Worm (Caenorhabditis elegans) whole organism, L1 larva: ENCODE data around the gene F13H8.12.
A peak's percentile ranks its signal among the peaks of the same experiment; 100 is the strongest.

Source experiments
- C04F5.9 ChIP-seq: sonication (generic microtip); optimal IDR thresholded peaks from 2 replicates; lab custom pipeline; 2016; ENCODE audit warnings: missing genetic modification characterization, missing compliant biosample characterization
- C16A3.4 ChIP-seq: fragments of 150-350 bp; optimal IDR thresholded peaks from 2 replicates; lab custom pipeline; 2014; ENCODE audit warnings: missing biosample characterization, missing genetic modification characterization
- aly-2 ChIP-seq: fragments of 150-350 bp; optimal IDR thresholded peaks from 2 replicates; lab custom pipeline; 2014; ENCODE audit warnings: missing biosample characterization, missing genetic modification characterization
- blmp-1 ChIP-seq: fragments of 150-350 bp; optimal IDR thresholded peaks from 2 replicates; lab custom pipeline; 2014; ENCODE audit warnings: missing biosample characterization, missing genetic modification characterization
- ceh-63 ChIP-seq: fragments of 200-800 bp; sonication (Bioruptor generic); optimal IDR thresholded peaks from 2 replicates; lab custom pipeline; 2018; ENCODE audit warnings: mild to moderate bottlenecking, missing genetic modification characterization, missing compliant biosample characterization
- ceh-8 ChIP-seq: fragments of 200-800 bp; sonication (Bioruptor generic); optimal IDR thresholded peaks from 2 replicates; lab custom pipeline; 2018; ENCODE audit warnings: mild to moderate bottlenecking, missing genetic modification characterization, moderate library complexity, missing compliant biosample characterization
- ceh-88 ChIP-seq: fragments of 200-800 bp; sonication (Bioruptor generic); IDR thresholded peaks from 2 replicates; pipeline ENCODE4 v1.3.6; 2022; ENCODE audit warnings: missing genetic modification characterization, missing compliant biosample characterization
- ceh-90 ChIP-seq: sonication (generic microtip); optimal IDR thresholded peaks from 2 replicates; lab custom pipeline; 2016; ENCODE audit warnings: missing genetic modification characterization, missing compliant biosample characterization
- dsc-1 ChIP-seq: sonication (generic microtip); optimal IDR thresholded peaks from 2 replicates; lab custom pipeline; 2016; ENCODE audit warnings: mild to moderate bottlenecking, missing genetic modification characterization, missing compliant biosample characterization
- egl-27 ChIP-seq, 2 experiments: fragments of 150-350 bp in 1 of 2; sonication (generic microtip); optimal IDR thresholded peaks; 3 replicates each; lab custom pipeline; 2017 to 2018; ENCODE audit warnings: missing biosample characterization in 2 of 2, missing genetic modification characterization in 2 of 2, missing genetic modification reagents in 2 of 2
- elt-2 ChIP-seq: sonication (generic microtip); optimal IDR thresholded peaks from 2 replicates; lab custom pipeline; 2016; ENCODE audit warnings: missing genetic modification characterization, mild to moderate bottlenecking, inconsistent platforms, missing compliant biosample characterization, missing genetic modification reagents
- elt-3 ChIP-seq, 6 experiments: fragments of 150-350 bp in 1 of 6; sonication (generic microtip); optimal IDR thresholded peaks; 2 replicates each; lab custom pipeline; 2017 to 2018; ENCODE audit warnings: missing biosample characterization in 6 of 6, missing genetic modification characterization in 6 of 6, inconsistent platforms in 1 of 6
- fkh-10 ChIP-seq: sonication (generic microtip); optimal IDR thresholded peaks from 2 replicates; lab custom pipeline; 2017; ENCODE audit warnings: missing biosample characterization, missing genetic modification reagents, missing genetic modification characterization
- fkh-4 ChIP-seq: sonication (generic microtip); optimal IDR thresholded peaks from 2 replicates; lab custom pipeline; 2016; ENCODE audit warnings: missing compliant biosample characterization, missing genetic modification characterization, borderline replicate concordance
- hlh-17 ChIP-seq: fragments of 200-800 bp; sonication (Bioruptor generic); optimal IDR thresholded peaks from 2 replicates; lab custom pipeline; 2018; ENCODE audit warnings: missing genetic modification characterization, mild to moderate bottlenecking, missing compliant biosample characterization, moderate library complexity, borderline replicate concordance
- hlh-4 ChIP-seq: sonication (generic microtip); optimal IDR thresholded peaks from 2 replicates; lab custom pipeline; 2016; ENCODE audit warnings: mild to moderate bottlenecking, missing genetic modification characterization, missing compliant biosample characterization
- hpl-2 ChIP-seq: fragments of 150-350 bp; optimal IDR thresholded peaks from 2 replicates; lab custom pipeline; 2014; ENCODE audit warnings: missing biosample characterization, missing genetic modification reagents, missing genetic modification characterization
- irx-1 ChIP-seq: sonication (generic microtip); optimal IDR thresholded peaks from 2 replicates; lab custom pipeline; 2016; ENCODE audit warnings: missing genetic modification characterization, missing compliant biosample characterization
- nhr-11 ChIP-seq: fragments of 150-350 bp; optimal IDR thresholded peaks from 2 replicates; lab custom pipeline; 2014; ENCODE audit warnings: missing biosample characterization, missing genetic modification characterization
- nhr-12 ChIP-seq: sonication (generic microtip); optimal IDR thresholded peaks from 2 replicates; lab custom pipeline; 2017; ENCODE audit warnings: missing biosample characterization, missing genetic modification characterization
- nhr-19 ChIP-seq: fragments of 200-800 bp; sonication (Bioruptor generic); conservative IDR thresholded peaks from 2 replicates; pipeline ENCODE4 v1.3.6; 2022; ENCODE audit warnings: missing genetic modification characterization, missing compliant biosample characterization
- nhr-28 ChIP-seq: fragments of 150-350 bp; optimal IDR thresholded peaks from 2 replicates; lab custom pipeline; 2014; ENCODE audit warnings: missing biosample characterization, missing genetic modification characterization
- nhr-47 ChIP-seq: sonication (generic microtip); optimal IDR thresholded peaks from 2 replicates; lab custom pipeline; 2016; ENCODE audit warnings: mild to moderate bottlenecking, missing genetic modification characterization, moderate library complexity, missing compliant biosample characterization
- nhr-71 ChIP-seq: sonication (generic microtip); optimal IDR thresholded peaks from 2 replicates; lab custom pipeline; 2016; ENCODE audit warnings: mild to moderate bottlenecking, missing genetic modification characterization, moderate library complexity, missing compliant biosample characterization
- nhr-77 ChIP-seq: fragments of 150-350 bp; optimal IDR thresholded peaks from 2 replicates; lab custom pipeline; 2014; ENCODE audit warnings: missing biosample characterization, missing genetic modification characterization
- nhr-85 ChIP-seq: sonication (generic microtip); peaks from one replicate; lab custom pipeline; 2016; ENCODE audit warnings: missing genetic modification characterization, inconsistent platforms, missing compliant biosample characterization
- nhr-90 ChIP-seq: sonication (generic microtip); optimal IDR thresholded peaks from 2 replicates; lab custom pipeline; 2016; ENCODE audit warnings: mild to moderate bottlenecking, missing genetic modification characterization, missing compliant biosample characterization; ENCODE audit not compliant: poor library complexity
- pag-3 ChIP-seq: sonication (generic microtip); optimal IDR thresholded peaks from 2 replicates; lab custom pipeline; 2017; ENCODE audit warnings: missing genetic modification characterization, mild to moderate bottlenecking, missing compliant biosample characterization, antibody characterized with exemption, borderline replicate concordance; ENCODE audit not compliant: insufficient read depth
- pax-3 ChIP-seq: fragments of 200-800 bp; sonication (Bioruptor generic); optimal IDR thresholded peaks from 2 replicates; lab custom pipeline; 2018; ENCODE audit warnings: mild to moderate bottlenecking, missing genetic modification characterization, moderate library complexity, missing compliant biosample characterization
- skn-1 ChIP-seq: fragments of 150-350 bp; optimal IDR thresholded peaks from 2 replicates; lab custom pipeline; 2014; ENCODE audit warnings: missing biosample characterization, missing genetic modification characterization
- snpc-4 ChIP-seq: fragments of 150-350 bp; optimal IDR thresholded peaks from 2 replicates; lab custom pipeline; 2014; ENCODE audit warnings: missing biosample characterization, missing genetic modification characterization
- snu-23 ChIP-seq: sonication (generic microtip); optimal IDR thresholded peaks from 2 replicates; lab custom pipeline; 2016; ENCODE audit warnings: missing genetic modification characterization, missing compliant biosample characterization
- sptf-1 ChIP-seq: fragments of 150-350 bp; optimal IDR thresholded peaks from 2 replicates; lab custom pipeline; 2014; ENCODE audit warnings: missing biosample characterization, missing genetic modification characterization
- sup-37 ChIP-seq: fragments of 200-800 bp; sonication (Bioruptor generic); optimal IDR thresholded peaks from 2 replicates; lab custom pipeline; 2018; ENCODE audit warnings: mild to moderate bottlenecking, missing genetic modification characterization, missing compliant biosample characterization
- swsn-7 ChIP-seq: sonication (generic microtip); optimal IDR thresholded peaks from 2 replicates; lab custom pipeline; 2016; ENCODE audit warnings: missing genetic modification characterization, missing compliant biosample characterization
- tbx-2 ChIP-seq: sonication (generic microtip); optimal IDR thresholded peaks from 2 replicates; lab custom pipeline; 2016; ENCODE audit warnings: missing genetic modification characterization, missing compliant biosample characterization
- tlp-1 ChIP-seq: fragments of 150-350 bp; optimal IDR thresholded peaks from 2 replicates; lab custom pipeline; 2014; ENCODE audit warnings: missing biosample characterization, missing genetic modification characterization
- unc-30 ChIP-seq: sonication (generic microtip); optimal IDR thresholded peaks from 2 replicates; lab custom pipeline; 2017; ENCODE audit warnings: missing biosample characterization, missing genetic modification characterization
- unc-62 ChIP-seq: fragments of 150-350 bp; optimal IDR thresholded peaks from 2 replicates; lab custom pipeline; 2014; ENCODE audit warnings: missing biosample characterization, missing genetic modification reagents, missing genetic modification characterization
- unc-98 ChIP-seq: fragments of 200-800 bp; sonication (Bioruptor generic); IDR thresholded peaks from 2 replicates; pipeline ENCODE4 v1.3.6; 2022; ENCODE audit warnings: missing genetic modification characterization, missing compliant biosample characterization
- vab-15 ChIP-seq: sonication (generic microtip); optimal IDR thresholded peaks from 2 replicates; lab custom pipeline; 2017; ENCODE audit warnings: missing genotype, mild to moderate bottlenecking, missing genetic modification characterization, missing compliant biosample characterization
- xbp-1 ChIP-seq: sonication (generic microtip); optimal IDR thresholded peaks from 2 replicates; lab custom pipeline; 2016; ENCODE audit warnings: missing genetic modification characterization, missing compliant biosample characterization
- zag-1 ChIP-seq: fragments of 150-350 bp; optimal IDR thresholded peaks from 2 replicates; lab custom pipeline; 2014; ENCODE audit warnings: missing biosample characterization, missing genetic modification characterization
- ztf-11 ChIP-seq, 2 experiments: sonication (generic microtip); optimal IDR thresholded peaks; 2 replicates each; lab custom pipeline; 2016 to 2017; ENCODE audit warnings: missing genetic modification characterization in 2 of 2, missing biosample characterization in 1 of 2, missing compliant biosample characterization in 1 of 2
- ztf-4 ChIP-seq: fragments of 150-350 bp; optimal IDR thresholded peaks from 2 replicates; lab custom pipeline; 2014; ENCODE audit warnings: missing biosample characterization, missing genetic modification characterization

The F13H8.12 gene

ce11 chrII:6236093-6236945 lies 26.0 kb upstream of the F13H8.12 start (continued):
- TF ChIP-seq snpc-4 = no peak
- TF ChIP-seq vab-15 = no peak
- TF ChIP-seq nhr-85 = peak; percentile 83
- TF ChIP-seq tbx-2 (tag; lab: Kevin White, UChicago) = no peak
- no peak for TF ChIP-seq aly-2 (tag; lab: Kevin White, UChicago)
- TF ChIP-seq C04F5.9 (tag; lab: Kevin White, UChicago) = no peak
- TF ChIP-seq fkh-4 (tag; lab: Kevin White, UChicago) = no peak
- TF ChIP-seq egl-27 (tag; optimal IDR thresholded peaks at IDR 0.05; lab: Kevin White, UChicago) = no peak
- TF ChIP-seq nhr-77 (tag; lab: Kevin White, UChicago) = no peak
- TF ChIP-seq tlp-1 (tag; lab: Kevin White, UChicago) = no peak
- no peak for TF ChIP-seq swsn-7
- no peak for TF ChIP-seq pax-3 (tag; lab: Kevin White, UChicago)
- TF ChIP-seq ztf-11 (tag; optimal IDR thresholded peaks at IDR 0.05; lab: Kevin White, UChicago) = no peak
- TF ChIP-seq ztf-4 (tag; lab: Kevin White, UChicago) = no peak
- no peak for TF ChIP-seq nhr-47 (tag; lab: Kevin White, UChicago)
- TF ChIP-seq ceh-90 (tag; lab: Kevin White, UChicago) = no peak
- TF ChIP-seq nhr-12 (tag; lab: Kevin White, UChicago) = no peak
- no peak for TF ChIP-seq hpl-2 (GFP tag; lab: Kevin White, UChicago)
- TF ChIP-seq irx-1 (tag; lab: Kevin White, UChicago) = no peak
- TF ChIP-seq elt-2 = no peak
- TF ChIP-seq blmp-1 (tag; lab: Kevin White, UChicago) = peak; percentile 78
- TF ChIP-seq ceh-88 (GFP tag; lab: Robert Waterston, UW) = no peak
- TF ChIP-seq sptf-1 (tag; lab: Kevin White, UChicago) = no peak
- no peak for TF ChIP-seq hlh-17
- no peak for TF ChIP-seq unc-30 (tag; lab: Kevin White, UChicago)
- peak; percentile 19 for TF ChIP-seq nhr-71 (tag; lab: Kevin White, UChicago)
- no peak for TF ChIP-seq dsc-1 (tag; lab: Kevin White, UChicago)
- no peak for TF ChIP-seq ceh-8
- no peak for TF ChIP-seq hlh-4 (tag; lab: Kevin White, UChicago)
- no peak for TF ChIP-seq zag-1 (tag; lab: Kevin White, UChicago)
- TF ChIP-seq unc-98 (GFP tag; lab: Robert Waterston, UW) = no peak
- TF ChIP-seq nhr-90 (tag; lab: Kevin White, UChicago) = no peak
- no peak for TF ChIP-seq nhr-19 (GFP tag; lab: Robert Waterston, UW)

DNA sequence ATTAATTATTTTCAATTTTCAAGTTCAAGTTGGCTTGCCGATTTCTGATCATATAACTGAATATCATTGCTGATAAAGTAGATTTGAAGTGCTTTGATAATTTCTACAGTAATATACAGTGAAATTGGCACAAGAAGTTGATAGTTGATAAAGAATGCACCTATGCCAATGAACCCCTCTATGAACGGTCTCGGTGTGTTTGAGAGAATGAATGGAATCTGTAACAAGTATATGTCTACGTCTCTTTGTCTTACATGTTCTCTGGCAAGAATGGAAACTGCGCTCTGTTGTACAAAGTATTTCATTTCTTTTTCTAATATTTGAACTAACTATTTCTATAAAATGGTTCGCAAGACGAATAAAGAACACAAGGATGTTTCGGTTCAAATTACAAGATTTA lies 20.6 kb upstream of the F13H8.12 start, which contains the start of gene T24H7.8:
Gene T24H7.8 (plus strand): TSS at position 301 of the 400 bp plus-strand sequence.
- TF ChIP-seq fkh-10 (no peak), ceh-63 (GFP tag; lab: Kevin White, UChicago) (no peak), nhr-28 (tag; lab: Kevin White, UChicago) (no peak), pag-3 (tag; lab: Kevin White, UChicago) (no peak), skn-1 (tag; lab: Kevin White, UChicago) (no peak), C16A3.4 (tag; lab: Kevin White, UChicago) (no peak), ceh-90 (tag; lab: Kevin White, UChicago) (no peak), blmp-1 (tag; lab: Kevin White, UChicago) (no peak), elt-3 (tag; optimal IDR thresholded peaks at IDR 0.05; lab: Kevin White, UChicago) (no peak), snu-23 (no peak), sup-37 (GFP tag; lab: Kevin White, UChicago) (no peak), xbp-1 (tag; lab: Kevin White, UChicago) (no peak), unc-62 (no peak), nhr-11 (tag; lab: Kevin White, UChicago) (no peak), swsn-7 (no peak)
- TF ChIP-seq, all 84 proteins: peak for 0
